ENCODE assay signal across 3 fruit fly cellular contexts in the genomic region with DNA sequence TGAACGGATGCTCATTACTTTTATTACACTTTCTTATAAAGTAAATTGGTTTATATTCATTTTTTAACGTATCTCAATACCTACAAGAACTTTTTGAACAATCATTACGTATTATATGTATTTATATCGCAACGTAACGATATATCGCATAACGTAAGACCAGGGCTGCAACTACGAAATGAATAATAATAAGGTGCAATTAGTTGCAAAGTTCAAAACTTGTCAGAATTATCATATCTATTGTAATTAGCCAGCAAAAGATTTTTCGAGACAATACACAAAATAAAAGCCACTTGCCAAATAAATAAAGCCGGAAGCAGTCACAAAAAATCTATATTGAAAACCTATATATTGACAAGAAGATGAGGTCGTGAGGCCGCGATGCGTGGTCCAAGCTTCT.
TF ChIP-seq lines count a peak whose summit lies in the region.

No protein-coding gene starts in this region.

TF ChIP-seq in whole organism, embryonic, 481 proteins besides CTCF, POLR2A, EP300 and RAD21 (continued from another document and continues in another):
- TF ChIP-seq CG16815 (GFP tag; optimal IDR thresholded peaks at IDR 0.05; lab: Kevin White, UChicago) (no peak), mirr (GFP tag; optimal IDR thresholded peaks at IDR 0.05; lab: Kevin White, UChicago) (no peak), ara (GFP tag; IDR thresholded peaks at IDR 0.05; lab: Robert Waterston, UW) (no peak), CG10979 (tag; optimal IDR thresholded peaks at IDR 0.05; lab: Kevin White, UChicago) (no peak), fru (optimal IDR thresholded peaks at IDR 0.05; lab: Kevin White, UChicago) (no peak), CG17361 (GFP tag; IDR thresholded peaks at IDR 0.05; lab: Robert Waterston, UW) (no peak), Pdp1 (GFP tag; optimal IDR thresholded peaks at IDR 0.05; lab: Kevin White, UChicago) (peak in 1 of 2 experiments; percentile 40), cwo (GFP tag; optimal IDR thresholded peaks at IDR 0.05; lab: Kevin White, UChicago) (no peak), CG14710 (tag; optimal IDR thresholded peaks at IDR 0.05; lab: Kevin White, UChicago) (no peak), Max (GFP tag; optimal IDR thresholded peaks at IDR 0.05; lab: Kevin White, UChicago) (no peak), Atf3 (GFP tag; optimal IDR thresholded peaks at IDR 0.05; lab: Kevin White, UChicago) (no peak), pum (GFP tag; optimal IDR thresholded peaks at IDR 0.05; lab: Kevin White, UChicago) (peak; percentile 24), bigmax (GFP tag; optimal IDR thresholded peaks at IDR 0.05; lab: Kevin White, UChicago) (no peak), CG6765 (GFP tag; optimal IDR thresholded peaks at IDR 0.05; lab: Kevin White, UChicago) (no peak), CG1602 (GFP tag; optimal IDR thresholded peaks at IDR 0.05; lab: Kevin White, UChicago) (no peak), tup (GFP tag; optimal IDR thresholded peaks at IDR 0.05; lab: Kevin White, UChicago) (no peak), zen (tag; optimal IDR thresholded peaks at IDR 0.05; lab: Kevin White, UChicago) (no peak), Gsc (GFP tag; IDR thresholded peaks at IDR 0.05; lab: Robert Waterston, UW) (no peak), Ssrp (tag; optimal IDR thresholded peaks at IDR 0.05; lab: Kevin White, UChicago) (peak; percentile 4), al (GFP tag; IDR thresholded peaks at IDR 0.05; lab: Robert Waterston, UW) (0 out of 2 replicates have a peak, but pooled peaks have one; percentile 10), CG11696 (GFP tag; IDR thresholded peaks at IDR 0.05; lab: Robert Waterston, UW) (no peak), Hand (GFP tag; optimal IDR thresholded peaks at IDR 0.05; lab: Kevin White, UChicago) (no peak), C15 (GFP tag; IDR thresholded peaks at IDR 0.05; lab: Robert Waterston, UW) (no peak), Rx (GFP tag; IDR thresholded peaks at IDR 0.05; lab: Robert Waterston, UW) (no peak), CG18599 (GFP tag; optimal IDR thresholded peaks at IDR 0.05; lab: Kevin White, UChicago) (peak; percentile 7), Sox102F (GFP tag; optimal IDR thresholded peaks at IDR 0.05; lab: Kevin White, UChicago) (peak; percentile 40), ewg (GFP tag; optimal IDR thresholded peaks at IDR 0.05; lab: Kevin White, UChicago) (no peak), z (GFP tag; IDR thresholded peaks at IDR 0.05; lab: Robert Waterston, UW) (no peak), CG12219 (GFP tag; optimal IDR thresholded peaks at IDR 0.05; lab: Kevin White, UChicago) (no peak), twi (tag; optimal IDR thresholded peaks at IDR 0.05; lab: Kevin White, UChicago) (no peak), Dad (GFP tag; optimal IDR thresholded peaks at IDR 0.05; lab: Kevin White, UChicago) (no peak), dimm (GFP tag; IDR thresholded peaks at IDR 0.05; lab: Robert Waterston, UW) (no peak), pita (GFP tag; optimal IDR thresholded peaks at IDR 0.05; lab: Kevin White, UChicago) (no peak), h (optimal IDR thresholded peaks at IDR 0.05; lab: Kevin White, UChicago) (no peak), CG2678 (tag; optimal IDR thresholded peaks at IDR 0.05; lab: Kevin White, UChicago) (no peak), MBD-R2 (GFP tag; IDR thresholded peaks at IDR 0.05; lab: Robert Waterston, UW) (peak; percentile 57), lbe (GFP tag; optimal IDR thresholded peaks at IDR 0.05; lab: Kevin White, UChicago) (no peak), nmo (GFP tag; optimal IDR thresholded peaks at IDR 0.05; lab: Kevin White, UChicago) (peak; percentile 4), so (GFP tag; IDR thresholded peaks at IDR 0.05; lab: Robert Waterston, UW) (no peak), CG12104 (GFP tag; optimal IDR thresholded peaks at IDR 0.05; lab: Kevin White, UChicago) (no peak), CG4730 (GFP tag; IDR thresholded peaks at IDR 0.05; lab: Robert Waterston, UW) (no peak), aop (GFP tag; IDR thresholded peaks at IDR 0.05; lab: Robert Waterston, UW) (no peak), knrl (GFP tag; IDR thresholded peaks at IDR 0.05; lab: Robert Waterston, UW; ENCODE audit: partially characterized antibody) (peak; percentile 72; the same call in 2 of the 3 replicates), CG7963 (GFP tag; IDR thresholded peaks at IDR 0.05; lab: Robert Waterston, UW; ENCODE audit: partially characterized antibody) (no peak)

TF ChIP-seq in whole organism, prepupa, 60 proteins besides CTCF, POLR2A, EP300 and RAD21 (continued from another document):
- TF ChIP-seq Met (GFP tag; optimal IDR thresholded peaks at IDR 0.05; lab: Kevin White, UChicago): peak; percentile 58
- TF ChIP-seq Hr4 (GFP tag; optimal IDR thresholded peaks at IDR 0.05; lab: Kevin White, UChicago): peak; percentile 55
- TF ChIP-seq achi (GFP tag; optimal IDR thresholded peaks at IDR 0.05; lab: Kevin White, UChicago): peak; percentile 28
- peak; percentile 63 for TF ChIP-seq pdm3 (GFP tag; optimal IDR thresholded peaks at IDR 0.05; lab: Kevin White, UChicago)
- no peak for TF ChIP-seq CG6854 (GFP tag; optimal IDR thresholded peaks at IDR 0.05; lab: Kevin White, UChicago)
- peak; percentile 40 for TF ChIP-seq CG32006 (GFP tag; optimal IDR thresholded peaks at IDR 0.05; lab: Kevin White, UChicago)
- no peak for TF ChIP-seq CG15336 (GFP tag; IDR thresholded peaks at IDR 0.05; lab: Robert Waterston, UW)
- no peak for TF ChIP-seq CG8319 (GFP tag; optimal IDR thresholded peaks at IDR 0.05; lab: Kevin White, UChicago)
- no peak for TF ChIP-seq Hr38 (GFP tag; optimal IDR thresholded peaks at IDR 0.05; lab: Kevin White, UChicago)
- TF ChIP-seq Eip78C (GFP tag; lab: Kevin White, UChicago): no peak
- TF ChIP-seq svp (GFP tag; lab: Kevin White, UChicago): peak; percentile 81
- TF ChIP-seq OdsH (GFP tag; optimal IDR thresholded peaks at IDR 0.05; lab: Kevin White, UChicago): peak; percentile 57
- TF ChIP-seq CG11294 (GFP tag; IDR thresholded peaks at IDR 0.05; lab: Robert Waterston, UW): no peak

TF ChIP-seq in whole organism, wandering third instar larva, 38 proteins besides CTCF, POLR2A, EP300 and RAD21 (continued from another document):
- TF ChIP-seq Rel (GFP tag; optimal IDR thresholded peaks at IDR 0.05; lab: Kevin White, UChicago) (no peak), Rel (tag; optimal IDR thresholded peaks at IDR 0.05; lab: Kevin White, UChicago) (no peak), Hr83 (GFP tag; optimal IDR thresholded peaks at IDR 0.05; lab: Kevin White, UChicago; ENCODE audit: poor library complexity, severe bottlenecking) (peak; percentile 24), CG9705 (GFP tag; optimal IDR thresholded peaks at IDR 0.05; lab: Kevin White, UChicago) (no peak), Sp1 (GFP tag; optimal IDR thresholded peaks at IDR 0.05; lab: Kevin White, UChicago) (no peak), N (GFP tag; optimal IDR thresholded peaks at IDR 0.05; lab: Kevin White, UChicago) (no peak), brk (GFP tag; optimal IDR thresholded peaks at IDR 0.05; lab: Kevin White, UChicago) (no peak), sv (GFP tag; optimal IDR thresholded peaks at IDR 0.05; lab: Kevin White, UChicago) (peak; percentile 12), Mio (GFP tag; optimal IDR thresholded peaks at IDR 0.05; lab: Kevin White, UChicago) (no peak), Dif (GFP tag; optimal IDR thresholded peaks at IDR 0.05; lab: Kevin White, UChicago; ENCODE audit: partially characterized antibody) (no peak), woc (GFP tag; optimal IDR thresholded peaks at IDR 0.05; lab: Kevin White, UChicago) (peak; percentile 35), Dfd (GFP tag; optimal IDR thresholded peaks at IDR 0.05; lab: Kevin White, UChicago) (no peak), foxo (GFP tag; optimal IDR thresholded peaks at IDR 0.05; lab: Kevin White, UChicago) (peak in 1 of 2 experiments; percentile 51), lola (GFP tag; optimal IDR thresholded peaks at IDR 0.05; lab: Kevin White, UChicago) (no peak), Hnf4 (GFP tag; optimal IDR thresholded peaks at IDR 0.05; lab: Kevin White, UChicago) (no peak), sage (GFP tag; optimal IDR thresholded peaks at IDR 0.05; lab: Kevin White, UChicago) (no peak)
